Worm (Caenorhabditis elegans) whole organism, mixed stage, embryonic: ENCODE results near the gene str-222.

Experiments
- bed-3 ChIP-seq: fragments of 200-800 bp; sonication (Bioruptor generic); optimal IDR thresholded peaks from 3 replicates; lab custom pipeline; 2018; ENCODE audit warnings: mild to moderate bottlenecking, missing genetic modification characterization, moderate library complexity, missing compliant biosample characterization
- blmp-1 ChIP-seq: fragments of 150-350 bp; optimal IDR thresholded peaks from 2 replicates; lab custom pipeline; 2014; ENCODE audit warnings: missing biosample characterization, missing genetic modification characterization
- ceh-39 ChIP-seq: fragments of 150-350 bp; optimal IDR thresholded peaks from 2 replicates; lab custom pipeline; 2014; ENCODE audit warnings: missing biosample characterization, missing genetic modification characterization
- ceh-43 ChIP-seq: fragments of 200-800 bp; sonication (Bioruptor generic); optimal IDR thresholded peaks from 2 replicates; lab custom pipeline; 2018; ENCODE audit warnings: mild to moderate bottlenecking, missing genetic modification characterization, moderate library complexity, missing compliant biosample characterization
- ceh-83 ChIP-seq: fragments of 200-800 bp; sonication (Bioruptor generic); optimal IDR thresholded peaks from 2 replicates; lab custom pipeline; 2018; ENCODE audit warnings: mild to moderate bottlenecking, missing genetic modification characterization, missing compliant biosample characterization
- ces-1 ChIP-seq: fragments of 150-350 bp; optimal IDR thresholded peaks from 2 replicates; lab custom pipeline; 2014; ENCODE audit warnings: missing biosample characterization, missing genetic modification reagents, missing genetic modification characterization
- cnd-1 ChIP-seq: fragments of 200-800 bp; sonication (Bioruptor generic); optimal IDR thresholded peaks from 2 replicates; lab custom pipeline; 2018; ENCODE audit warnings: mild to moderate bottlenecking, missing genetic modification characterization, missing compliant biosample characterization
- drap-1 ChIP-seq: fragments of 200-800 bp; sonication (Bioruptor generic); optimal IDR thresholded peaks from 3 replicates; lab custom pipeline; 2018; ENCODE audit warnings: mild to moderate bottlenecking, missing genetic modification characterization, missing compliant biosample characterization
- elt-1 ChIP-seq: sonication (generic microtip); optimal IDR thresholded peaks from 2 replicates; lab custom pipeline; 2017; ENCODE audit warnings: missing genetic modification characterization, mild to moderate bottlenecking, missing compliant biosample characterization, antibody characterized with exemption, moderate library complexity, borderline replicate concordance; ENCODE audit not compliant: insufficient read depth
- elt-3 ChIP-seq: fragments of 150-350 bp; optimal IDR thresholded peaks from 2 replicates; lab custom pipeline; 2014; ENCODE audit warnings: missing biosample characterization, missing genetic modification characterization
- flh-1 ChIP-seq: fragments of 200-800 bp; sonication (Bioruptor generic); optimal IDR thresholded peaks from 2 replicates; lab custom pipeline; 2018; ENCODE audit warnings: mild to moderate bottlenecking, missing genetic modification characterization, moderate library complexity, missing compliant biosample characterization
- ham-2 ChIP-seq: fragments of 200-800 bp; sonication (Bioruptor generic); optimal IDR thresholded peaks from 2 replicates; lab custom pipeline; 2018; ENCODE audit warnings: mild to moderate bottlenecking, missing genetic modification characterization, missing compliant biosample characterization
- hlh-1 ChIP-seq: fragments of 150-350 bp; optimal IDR thresholded peaks from 2 replicates; lab custom pipeline; 2014; ENCODE audit warnings: missing biosample characterization, missing genetic modification reagents, missing genetic modification characterization
- lin-13 ChIP-seq: fragments of 150-350 bp; optimal IDR thresholded peaks from 2 replicates; lab custom pipeline; 2014; ENCODE audit warnings: missing biosample characterization, missing genetic modification characterization
- lin-32 ChIP-seq: fragments of 200-800 bp; sonication (Bioruptor generic); optimal IDR thresholded peaks from 2 replicates; lab custom pipeline; 2018; ENCODE audit warnings: mild to moderate bottlenecking, missing genetic modification characterization, missing compliant biosample characterization
- lsy-2 ChIP-seq: fragments of 150-350 bp; optimal IDR thresholded peaks from 2 replicates; lab custom pipeline; 2014; ENCODE audit warnings: missing biosample characterization, missing genetic modification characterization
- mab-5 ChIP-seq: fragments of 150-350 bp; optimal IDR thresholded peaks from 2 replicates; lab custom pipeline; 2014; ENCODE audit warnings: missing biosample characterization, missing genetic modification characterization
- mep-1 ChIP-seq: fragments of 150-350 bp; optimal IDR thresholded peaks from 2 replicates; lab custom pipeline; 2017; ENCODE audit warnings: missing biosample characterization, missing genetic modification reagents, missing genetic modification characterization, inconsistent platforms
- mls-2 ChIP-seq: sonication (generic microtip); optimal IDR thresholded peaks from 2 replicates; lab custom pipeline; 2016; ENCODE audit warnings: mild to moderate bottlenecking, missing genetic modification characterization, moderate library complexity, missing compliant biosample characterization
- nhr-12 ChIP-seq: fragments of 150-350 bp; optimal IDR thresholded peaks from 2 replicates; lab custom pipeline; 2014; ENCODE audit warnings: missing biosample characterization, missing genetic modification characterization
- nhr-2 ChIP-seq: fragments of 150-350 bp; optimal IDR thresholded peaks from 2 replicates; lab custom pipeline; 2014; ENCODE audit warnings: missing biosample characterization, missing genetic modification characterization
- nhr-237 ChIP-seq: fragments of 150-350 bp; optimal IDR thresholded peaks from 2 replicates; lab custom pipeline; 2014; ENCODE audit warnings: missing biosample characterization, missing genetic modification characterization
- nhr-28 ChIP-seq: fragments of 150-350 bp; optimal IDR thresholded peaks from 2 replicates; lab custom pipeline; 2014; ENCODE audit warnings: missing biosample characterization, missing genetic modification characterization
- nhr-76 ChIP-seq: sonication (generic microtip); optimal IDR thresholded peaks from 2 replicates; lab custom pipeline; 2017; ENCODE audit warnings: missing biosample characterization, missing genetic modification characterization
- sem-2 ChIP-seq: fragments of 200-800 bp; sonication (Bioruptor generic); optimal IDR thresholded peaks from 2 replicates; lab custom pipeline; 2018; ENCODE audit warnings: mild to moderate bottlenecking, missing genetic modification characterization, missing compliant biosample characterization
- snpc-4 ChIP-seq: fragments of 150-350 bp; optimal IDR thresholded peaks from 2 replicates; lab custom pipeline; 2014; ENCODE audit warnings: missing biosample characterization, missing genetic modification characterization
- tbx-8 ChIP-seq: fragments of 200-800 bp; sonication (Bioruptor generic); optimal IDR thresholded peaks from 2 replicates; lab custom pipeline; 2018; ENCODE audit warnings: mild to moderate bottlenecking, missing genetic modification characterization, moderate library complexity, missing compliant biosample characterization
- unc-120 ChIP-seq: sonication (generic microtip); optimal IDR thresholded peaks from 2 replicates; lab custom pipeline; 2017; ENCODE audit warnings: missing genetic modification characterization, missing compliant biosample characterization; ENCODE audit not compliant: poor library complexity, severe bottlenecking
- unc-39 ChIP-seq: fragments of 150-350 bp; optimal IDR thresholded peaks from 2 replicates; lab custom pipeline; 2014; ENCODE audit warnings: missing biosample characterization, missing genetic modification characterization
- unc-62 ChIP-seq: fragments of 150-350 bp; optimal IDR thresholded peaks from 2 replicates; lab custom pipeline; 2014; ENCODE audit warnings: missing biosample characterization, missing genetic modification reagents, missing genetic modification characterization
- zip-8 ChIP-seq: fragments of 150-350 bp; optimal IDR thresholded peaks from 2 replicates; lab custom pipeline; 2014; ENCODE audit warnings: missing biosample characterization, missing genetic modification characterization
- ztf-11 ChIP-seq: fragments of 150-350 bp; optimal IDR thresholded peaks from 2 replicates; lab custom pipeline; 2014; ENCODE audit warnings: missing biosample characterization, missing genetic modification characterization

str-222 gene

DNA sequence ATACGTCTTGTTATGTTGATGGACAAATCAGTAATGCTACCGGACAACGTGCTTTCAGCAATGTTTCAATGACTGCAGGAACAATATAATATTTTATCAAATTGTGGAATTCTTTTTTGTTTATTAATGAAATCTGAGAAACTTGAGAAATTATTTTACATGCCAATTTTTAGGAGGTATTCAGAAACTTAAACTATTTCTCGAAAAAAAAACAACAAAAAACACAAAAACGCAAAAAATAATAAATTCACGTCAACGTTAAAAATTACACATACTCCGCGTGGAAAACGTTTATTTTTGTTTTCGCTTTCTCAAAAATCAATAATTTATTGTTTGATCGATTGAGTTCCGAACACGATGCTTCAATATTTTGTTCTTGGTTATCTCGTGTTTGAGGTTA lies 6.2 kb downstream of the str-222 start, which contains the start of gene Y46H3D.1:
Y46H3D.1 (plus strand) TSS at position 301 of the 400 bp plus-strand sequence.
- no peak for TF ChIP-seq nhr-2 (tag; lab: Kevin White, UChicago)
- TF ChIP-seq unc-120 (tag; lab: Kevin White, UChicago) = no peak
- no peak for TF ChIP-seq elt-3 (tag; lab: Kevin White, UChicago)
- no peak for TF ChIP-seq nhr-237 (tag; lab: Kevin White, UChicago)
- TF ChIP-seq mls-2 (tag; lab: Kevin White, UChicago) = no peak
- no peak for TF ChIP-seq zip-8 (tag; lab: Kevin White, UChicago)
- no peak for TF ChIP-seq nhr-12 (tag; lab: Kevin White, UChicago)
- no peak for TF ChIP-seq nhr-28
- TF ChIP-seq hlh-1 (tag; lab: Kevin White, UChicago) = no peak
- TF ChIP-seq sem-2 (GFP tag; lab: Kevin White, UChicago) = no peak
- no peak for TF ChIP-seq nhr-76 (tag; lab: Kevin White, UChicago)
- TF ChIP-seq ztf-11 (tag; lab: Kevin White, UChicago) = no peak
- TF ChIP-seq mep-1 (tag; lab: Kevin White, UChicago) = no peak

DNA sequence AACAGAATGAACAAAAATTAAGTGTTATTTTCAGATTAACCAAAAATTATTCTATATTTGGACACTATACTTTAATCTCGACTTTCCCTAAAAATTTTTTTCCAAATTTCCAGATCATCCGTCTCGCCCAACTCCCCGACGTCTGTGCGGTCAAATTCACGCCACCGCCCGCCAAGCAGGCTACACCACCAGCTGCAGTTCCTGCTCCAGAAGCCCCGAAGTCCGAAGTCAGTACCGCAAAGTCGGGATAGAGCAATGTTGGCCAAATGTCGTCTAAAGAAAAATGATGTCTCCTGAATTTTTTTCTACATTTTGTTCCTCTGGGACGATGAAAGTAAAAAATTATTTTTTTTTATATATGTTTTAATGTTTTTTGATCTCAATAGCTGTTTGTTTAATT lies 6.8 kb downstream of the str-222 start:
- TF ChIP-seq snpc-4 (no peak), lin-13 (no peak)

DNA sequence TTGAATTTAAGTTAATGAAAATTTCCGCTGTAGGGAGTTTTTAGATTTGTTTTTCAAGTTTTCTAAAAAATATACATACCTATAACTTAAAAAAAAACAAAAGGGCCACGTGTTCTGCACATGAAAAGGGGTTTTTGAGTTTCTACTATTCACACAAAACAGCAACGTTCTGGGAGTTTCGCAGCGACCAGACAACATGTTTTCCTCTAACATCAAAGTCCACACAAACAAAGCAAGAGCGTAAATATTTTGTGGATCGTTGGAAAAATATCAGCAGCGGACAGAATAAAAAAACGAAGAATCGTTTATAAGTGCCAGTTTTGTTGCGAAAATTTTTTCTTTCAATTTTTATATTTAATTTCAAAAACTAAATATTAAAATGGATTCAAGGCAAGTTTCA lies 7.9 kb downstream of the str-222 start, which contains the start of gene alh-2:
alh-2 (plus strand) TSS at position 284 of the 400 bp plus-strand sequence.
- no peak for TF ChIP-seq nhr-28
- no peak for TF ChIP-seq ceh-39
- TF ChIP-seq ceh-43 (GFP tag; lab: Kevin White, UChicago) = no peak
- TF ChIP-seq unc-39 (tag; lab: Kevin White, UChicago) = no peak
- TF ChIP-seq cnd-1 = no peak
- TF ChIP-seq flh-1 (GFP tag; lab: Kevin White, UChicago) = no peak
- TF ChIP-seq lin-32 = no peak
- TF ChIP-seq mep-1 (tag; lab: Kevin White, UChicago) = no peak
- TF ChIP-seq hlh-1 (tag; lab: Kevin White, UChicago) = no peak
- no peak for TF ChIP-seq ces-1 (GFP tag; lab: Kevin White, UChicago)
- TF ChIP-seq ztf-11 (tag; lab: Kevin White, UChicago) = no peak
- TF ChIP-seq, all 35 proteins: peak for 0

DNA sequence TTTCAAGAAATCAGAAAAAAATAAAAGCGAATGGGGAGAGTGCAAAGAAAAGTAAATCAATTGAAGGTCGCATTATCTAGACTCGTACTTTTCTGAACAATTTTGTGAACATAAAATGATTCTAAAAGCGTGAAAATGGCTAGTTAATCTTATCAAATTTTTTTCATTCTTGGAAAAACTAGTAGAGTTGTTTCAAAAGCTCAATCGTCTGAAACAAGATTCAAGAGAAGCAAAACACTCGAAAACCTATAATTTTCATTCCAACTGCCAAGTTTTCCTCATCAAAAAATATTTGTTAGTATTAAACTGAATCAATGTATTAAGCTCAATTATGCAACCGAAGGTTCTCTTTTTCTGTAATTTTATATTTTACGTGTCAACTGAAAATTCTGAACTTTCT lies 12.0 kb downstream of the str-222 start, which contains the start of gene irld-45:
irld-45 (plus strand) TSS at position 301 of the 400 bp plus-strand sequence.
- TF ChIP-seq ztf-11 (tag; lab: Kevin White, UChicago) (no peak), unc-62 (no peak), lin-32 (no peak), lsy-2 (tag; lab: Kevin White, UChicago) (no peak), lin-13 (no peak), bed-3 (GFP tag; lab: Kevin White, UChicago) (no peak), elt-3 (tag; lab: Kevin White, UChicago) (no peak), tbx-8 (GFP tag; lab: Kevin White, UChicago) (no peak), cnd-1 (no peak), ceh-39 (no peak), ceh-83 (GFP tag; lab: Kevin White, UChicago) (no peak), elt-1 (tag; lab: Kevin White, UChicago) (no peak), unc-39 (tag; lab: Kevin White, UChicago) (no peak)
- TF ChIP-seq, all 35 proteins: peak for 0

DNA sequence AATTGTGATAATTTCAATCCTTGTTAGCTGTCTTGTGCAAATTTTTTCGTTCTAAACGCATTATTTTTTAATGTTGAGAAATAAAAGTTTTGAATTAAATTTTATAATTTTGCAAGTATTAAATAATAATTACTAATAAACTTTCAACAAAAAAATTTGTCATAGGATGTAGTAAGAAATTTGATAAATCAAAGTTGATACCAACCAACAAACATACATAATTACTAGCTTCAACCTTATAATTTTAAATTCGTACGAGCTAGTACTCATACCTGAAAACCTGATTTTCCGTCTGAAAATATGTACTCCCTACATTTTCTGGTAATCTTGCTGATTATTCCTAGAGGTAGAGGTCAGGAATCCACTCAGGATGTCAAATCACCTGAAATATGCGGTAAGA lies 15.1 kb downstream of the str-222 start, which contains the start of gene irld-44:
irld-44 (plus strand) TSS at position 301 of the 400 bp plus-strand sequence.
- no peak for TF ChIP-seq nhr-237 (tag; lab: Kevin White, UChicago)
- no peak for TF ChIP-seq flh-1 (GFP tag; lab: Kevin White, UChicago)
- TF ChIP-seq nhr-2 (tag; lab: Kevin White, UChicago) = no peak
- no peak for TF ChIP-seq blmp-1 (tag; lab: Kevin White, UChicago)
- TF ChIP-seq nhr-28 = no peak
- TF ChIP-seq drap-1 (GFP tag; lab: Kevin White, UChicago) = no peak
- TF ChIP-seq unc-39 (tag; lab: Kevin White, UChicago) = no peak
- no peak for TF ChIP-seq bed-3 (GFP tag; lab: Kevin White, UChicago)

DNA sequence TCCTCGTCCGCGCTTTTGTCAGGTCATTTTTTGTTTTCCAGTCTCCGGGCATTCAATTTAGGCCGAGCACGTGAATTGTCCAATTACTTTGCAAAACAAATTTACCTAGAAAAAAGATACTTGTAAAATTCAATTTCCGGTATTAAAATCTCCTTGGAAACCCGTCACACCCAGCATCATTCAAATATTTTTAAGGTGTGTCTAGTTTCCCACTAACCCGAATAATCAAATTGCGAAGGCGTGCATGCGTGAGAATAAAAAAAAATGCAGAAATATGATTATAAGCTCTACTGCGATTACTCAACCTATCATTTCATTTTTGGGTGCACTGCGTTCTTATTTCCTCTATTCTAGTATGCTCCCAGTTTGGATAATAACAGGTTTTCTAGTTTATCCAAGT lies 18.9 kb downstream of the str-222 start, which contains the start of gene irld-11:
irld-11 (plus strand) TSS at position 301 of the 400 bp plus-strand sequence.
- TF ChIP-seq sem-2 (GFP tag; lab: Kevin White, UChicago) = no peak
- no peak for TF ChIP-seq drap-1 (GFP tag; lab: Kevin White, UChicago)
- TF ChIP-seq ham-2 (GFP tag; lab: Kevin White, UChicago) = no peak
- no peak for TF ChIP-seq bed-3 (GFP tag; lab: Kevin White, UChicago)
- no peak for TF ChIP-seq mab-5 (tag; lab: Kevin White, UChicago)
- TF ChIP-seq elt-1 (tag; lab: Kevin White, UChicago) = no peak
- no peak for TF ChIP-seq nhr-12 (tag; lab: Kevin White, UChicago)
